Fruit fly (Drosophila melanogaster) Kc167 (cell line): ENCODE measurements around the gene brwl.

Source experiments
- Myc ChIP-seq: fragments of >200 bp; optimal IDR thresholded peaks from 2 replicates; lab custom pipeline; 2017; ENCODE audit warnings: missing external identifiers
- h ChIP-seq: fragments of >200 bp; optimal IDR thresholded peaks from 3 replicates; lab custom pipeline; 2018; ENCODE audit warnings: missing external identifiers
- insv ChIP-seq: fragments of >200 bp; optimal IDR thresholded peaks from 3 replicates; lab custom pipeline; 2018; ENCODE audit warnings: missing external identifiers
- psq ChIP-seq: fragments of >200 bp; optimal IDR thresholded peaks from 2 replicates; lab custom pipeline; 2017; ENCODE audit warnings: missing external identifiers
- ttk ChIP-seq: sonication (Bioruptor generic); optimal IDR thresholded peaks from 2 replicates; lab custom pipeline; 2017; ENCODE audit warnings: missing external identifiers

DNA sequence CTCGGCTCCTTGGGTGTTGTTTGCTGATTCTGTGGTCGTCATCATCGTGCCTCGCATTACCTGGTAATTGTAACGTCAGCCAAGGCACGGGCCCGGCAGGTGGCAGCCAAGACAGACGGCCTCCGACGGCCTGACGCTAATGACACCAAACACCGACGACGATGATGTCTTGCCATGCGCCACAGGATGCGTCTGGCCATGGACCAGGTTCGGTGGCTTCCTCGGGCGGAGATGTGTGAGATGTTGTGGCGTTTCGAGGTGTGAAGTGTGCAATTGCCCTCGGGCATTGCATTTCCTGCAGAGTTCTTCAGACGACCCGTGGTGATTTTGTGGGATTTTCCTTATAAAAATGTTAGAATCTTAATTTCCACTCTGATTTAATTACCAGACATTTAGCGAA, 33.4 kb downstream of the brwl start:
- TF ChIP-seq psq (lab: Kevin White, UChicago) (no peak), h (no peak), insv (no peak), ttk (lab: Kevin White, UChicago) (no peak), Myc (lab: Kevin White, UChicago) (no peak)
